Worm (Caenorhabditis elegans) whole organism, midembryonic: ENCODE measurements around the gene srj-21.

Source experiments
- T22C8.4 ChIP-seq: fragments of 200-800 bp; sonication (Bioruptor generic); IDR thresholded peaks from 2 replicates; pipeline ENCODE4 v1.3.6; 2022; ENCODE audit warnings: missing genetic modification characterization, missing compliant biosample characterization
- cog-1 ChIP-seq: sonication (generic microtip); optimal IDR thresholded peaks from 2 replicates; lab custom pipeline; 2016; ENCODE audit warnings: missing genetic modification characterization, missing compliant biosample characterization
- flt-1 ChIP-seq: fragments of 200-800 bp; sonication (Bioruptor generic); IDR thresholded peaks from 2 replicates; pipeline ENCODE4 v1.3.6; 2022; ENCODE audit warnings: missing genetic modification characterization, missing compliant biosample characterization
- klf-2 ChIP-seq: fragments of 200-800 bp; sonication (Bioruptor generic); conservative IDR thresholded peaks from 2 replicates; pipeline ENCODE4 v1.3.6; 2022; ENCODE audit warnings: missing genetic modification reagents, missing genetic modification characterization, missing compliant biosample characterization
- med-1 ChIP-seq: sonication (generic microtip); optimal IDR thresholded peaks from 2 replicates; lab custom pipeline; 2017; ENCODE audit warnings: missing genetic modification characterization, mild to moderate bottlenecking, missing compliant biosample characterization, antibody characterized with exemption, missing genetic modification reagents; ENCODE audit not compliant: insufficient read depth
- ref-1 ChIP-seq: fragments of 200-800 bp; sonication (Bioruptor generic); conservative IDR thresholded peaks from 2 replicates; pipeline ENCODE4 v1.3.6; 2022; ENCODE audit warnings: missing genetic modification reagents, missing genetic modification characterization, missing compliant biosample characterization
- tab-1 ChIP-seq: fragments of 200-800 bp; sonication (Bioruptor generic); IDR thresholded peaks from 2 replicates; pipeline ENCODE4 v1.3.6; 2022; ENCODE audit warnings: missing genetic modification characterization, missing compliant biosample characterization
- ztf-23 ChIP-seq: fragments of 200-800 bp; sonication (Bioruptor generic); IDR thresholded peaks from 2 replicates; pipeline ENCODE4 v1.3.6; 2022; ENCODE audit warnings: missing genetic modification reagents, missing genetic modification characterization, missing compliant biosample characterization
- ztf-29 ChIP-seq: fragments of 200-800 bp; sonication (Bioruptor generic); IDR thresholded peaks from 2 replicates; pipeline ENCODE4 v1.3.6; 2022; ENCODE audit warnings: missing genetic modification reagents, missing genetic modification characterization, missing compliant biosample characterization

Gene srj-21

DNA sequence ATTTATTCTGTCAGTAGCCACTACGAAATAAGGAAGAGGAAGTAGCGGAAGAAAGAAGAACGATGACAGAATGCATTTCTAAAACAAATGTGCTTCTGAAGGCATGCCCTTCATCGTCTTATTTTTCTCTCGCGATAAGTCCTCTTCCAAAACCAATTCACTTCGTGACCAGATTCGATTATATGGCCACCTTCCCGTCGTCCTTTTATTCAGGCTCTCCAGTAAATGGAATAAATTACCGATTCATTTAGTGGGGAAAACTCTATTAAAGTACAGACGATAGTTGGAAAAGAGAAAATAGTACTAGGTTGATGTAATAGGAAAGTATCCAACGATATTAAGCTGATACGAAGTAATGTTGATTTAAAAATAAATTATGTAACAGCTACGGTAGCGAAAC is 23.8 kb upstream of the srj-21 start:
- TF ChIP-seq med-1 (GFP tag; lab: Kevin White, UChicago) (no peak), tab-1 (GFP tag; lab: Robert Waterston, UW) (no peak), klf-2 (GFP tag; lab: Robert Waterston, UW) (no peak), ref-1 (GFP tag; lab: Robert Waterston, UW) (no peak), T22C8.4 (GFP tag; lab: Robert Waterston, UW) (no peak), flt-1 (GFP tag; lab: Robert Waterston, UW) (no peak), cog-1 (tag; lab: Kevin White, UChicago) (no peak), ztf-23 (GFP tag; lab: Robert Waterston, UW) (no peak), ztf-29 (GFP tag; lab: Robert Waterston, UW) (no peak)

DNA sequence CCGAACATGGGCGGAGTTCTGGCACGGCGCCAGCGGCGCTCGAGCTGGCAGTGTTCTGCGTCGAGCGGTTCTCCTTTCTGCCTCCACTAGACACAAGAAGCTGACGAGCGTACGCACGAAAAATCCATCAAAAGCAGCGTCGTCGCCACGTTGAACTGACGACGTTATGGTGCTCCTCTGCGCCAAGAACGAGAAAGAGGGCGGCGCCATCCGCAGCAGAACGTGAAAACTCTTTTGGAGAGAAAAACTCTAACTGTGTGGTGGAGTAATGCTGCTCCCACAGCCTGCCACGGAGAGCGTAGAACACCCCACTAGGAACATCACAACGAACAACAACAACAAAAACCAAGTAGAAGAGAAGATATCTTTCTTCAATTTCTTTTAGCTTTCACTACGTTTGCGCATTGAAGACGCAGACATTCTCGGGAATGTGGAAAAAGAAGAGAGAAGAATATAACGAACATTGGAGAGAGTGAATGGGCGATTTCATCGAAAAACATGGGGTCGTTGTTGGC is 23.2 kb upstream of the srj-21 start:
- TF ChIP-seq tab-1 (GFP tag; lab: Robert Waterston, UW) (no peak), ztf-23 (GFP tag; lab: Robert Waterston, UW) (no peak), cog-1 (tag; lab: Kevin White, UChicago) (no peak), T22C8.4 (GFP tag; lab: Robert Waterston, UW) (no peak), flt-1 (GFP tag; lab: Robert Waterston, UW) (no peak), ztf-29 (GFP tag; lab: Robert Waterston, UW) (no peak), med-1 (GFP tag; lab: Kevin White, UChicago) (no peak)

- no peak for TF ChIP-seq cog-1 (tag; lab: Kevin White, UChicago)
- no peak for TF ChIP-seq ztf-29 (GFP tag; lab: Robert Waterston, UW)
- no peak for TF ChIP-seq tab-1 (GFP tag; lab: Robert Waterston, UW)
- no peak for TF ChIP-seq med-1 (GFP tag; lab: Kevin White, UChicago)
- TF ChIP-seq ref-1 (GFP tag; lab: Robert Waterston, UW): no peak
These were observed 22.5 kb upstream of the srj-21 start for ce11 chrV:10722595-10722994.

ce11 chrV:10723181-10723580 is 22.0 kb upstream of the srj-21 start:
- TF ChIP-seq tab-1 (GFP tag; lab: Robert Waterston, UW): no peak
- TF ChIP-seq med-1 (GFP tag; lab: Kevin White, UChicago): no peak
- no peak for TF ChIP-seq ref-1 (GFP tag; lab: Robert Waterston, UW)
- TF ChIP-seq T22C8.4 (GFP tag; lab: Robert Waterston, UW): no peak
- no peak for TF ChIP-seq klf-2 (GFP tag; lab: Robert Waterston, UW)
- TF ChIP-seq cog-1 (tag; lab: Kevin White, UChicago): no peak
- TF ChIP-seq ztf-23 (GFP tag; lab: Robert Waterston, UW): no peak
- no peak for TF ChIP-seq flt-1 (GFP tag; lab: Robert Waterston, UW)
- TF ChIP-seq ztf-29 (GFP tag; lab: Robert Waterston, UW): no peak

- TF ChIP-seq klf-2 (GFP tag; lab: Robert Waterston, UW) (no peak), ztf-23 (GFP tag; lab: Robert Waterston, UW) (no peak), T22C8.4 (GFP tag; lab: Robert Waterston, UW) (no peak), tab-1 (GFP tag; lab: Robert Waterston, UW) (no peak), med-1 (GFP tag; lab: Kevin White, UChicago) (no peak), cog-1 (tag; lab: Kevin White, UChicago) (no peak), ref-1 (GFP tag; lab: Robert Waterston, UW) (no peak), flt-1 (GFP tag; lab: Robert Waterston, UW) (no peak), ztf-29 (GFP tag; lab: Robert Waterston, UW) (no peak)
These were observed 21.6 kb upstream of the srj-21 start for ce11 chrV:10723583-10723982.

DNA sequence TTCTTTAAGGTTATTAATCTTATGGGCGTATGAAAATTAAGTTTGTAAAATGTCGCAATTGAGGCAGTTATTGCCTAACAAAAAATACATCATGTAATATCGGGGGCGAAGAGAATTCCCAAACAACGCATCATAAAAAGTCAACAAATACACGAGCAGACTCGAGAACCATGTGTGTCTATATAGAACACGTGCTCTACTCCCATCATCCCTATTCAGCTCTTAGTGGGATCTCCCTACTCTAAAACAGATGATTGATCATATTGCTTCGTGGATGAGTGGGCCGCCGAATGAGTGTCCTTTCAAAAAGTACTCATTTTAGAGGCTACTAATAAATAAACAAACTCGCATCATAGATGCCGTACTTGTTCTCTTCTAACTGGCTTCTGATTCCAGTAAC is 20.7 kb upstream of the srj-21 start:
- TF ChIP-seq ref-1 (GFP tag; lab: Robert Waterston, UW): no peak
- TF ChIP-seq med-1 (GFP tag; lab: Kevin White, UChicago): no peak
- no peak for TF ChIP-seq ztf-29 (GFP tag; lab: Robert Waterston, UW)
- TF ChIP-seq T22C8.4 (GFP tag; lab: Robert Waterston, UW): no peak
- TF ChIP-seq flt-1 (GFP tag; lab: Robert Waterston, UW): no peak
- TF ChIP-seq klf-2 (GFP tag; lab: Robert Waterston, UW): no peak
- no peak for TF ChIP-seq cog-1 (tag; lab: Kevin White, UChicago)
- TF ChIP-seq tab-1 (GFP tag; lab: Robert Waterston, UW): no peak
- TF ChIP-seq ztf-23 (GFP tag; lab: Robert Waterston, UW): no peak

ce11 chrV:10725424-10725951 is 19.6 kb upstream of the srj-21 start:
- no peak for TF ChIP-seq ztf-29 (GFP tag; lab: Robert Waterston, UW)
- no peak for TF ChIP-seq flt-1 (GFP tag; lab: Robert Waterston, UW)
- no peak for TF ChIP-seq cog-1 (tag; lab: Kevin White, UChicago)
- TF ChIP-seq tab-1 (GFP tag; lab: Robert Waterston, UW): no peak
- TF ChIP-seq ztf-23 (GFP tag; lab: Robert Waterston, UW): no peak
- TF ChIP-seq ref-1 (GFP tag; lab: Robert Waterston, UW): no peak
- no peak for TF ChIP-seq T22C8.4 (GFP tag; lab: Robert Waterston, UW)
- TF ChIP-seq med-1 (GFP tag; lab: Kevin White, UChicago): no peak
- TF ChIP-seq klf-2 (GFP tag; lab: Robert Waterston, UW): no peak

DNA sequence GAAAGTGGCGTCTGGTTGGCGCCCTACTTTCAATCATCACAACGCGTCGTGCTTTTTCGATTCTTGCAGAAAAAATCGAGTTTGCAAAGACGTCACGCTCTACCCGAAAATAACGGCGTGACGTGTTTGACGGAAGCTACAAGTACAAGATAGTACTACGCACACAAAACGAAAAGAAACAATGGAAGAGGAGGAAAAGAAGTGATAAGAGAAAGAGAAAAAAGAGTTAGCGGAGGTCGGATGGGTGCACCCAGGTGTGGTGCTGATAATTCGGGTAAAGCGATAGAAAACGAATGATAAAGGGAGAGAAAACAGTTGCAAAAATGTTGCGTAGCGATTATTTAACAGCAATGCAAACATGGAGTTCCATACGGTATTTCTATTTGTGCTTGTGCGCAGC is 18.4 kb upstream of the srj-21 start:
- TF ChIP-seq cog-1 (tag; lab: Kevin White, UChicago) (no peak), ztf-29 (GFP tag; lab: Robert Waterston, UW) (no peak), med-1 (GFP tag; lab: Kevin White, UChicago) (no peak), T22C8.4 (GFP tag; lab: Robert Waterston, UW) (no peak), ztf-23 (GFP tag; lab: Robert Waterston, UW) (no peak), tab-1 (GFP tag; lab: Robert Waterston, UW) (no peak), flt-1 (GFP tag; lab: Robert Waterston, UW) (no peak)

ce11 chrV:10727651-10728050 is 17.5 kb upstream of the srj-21 start:
- TF ChIP-seq med-1 (GFP tag; lab: Kevin White, UChicago) (no peak), tab-1 (GFP tag; lab: Robert Waterston, UW) (no peak), cog-1 (tag; lab: Kevin White, UChicago) (no peak), ref-1 (GFP tag; lab: Robert Waterston, UW) (no peak), klf-2 (GFP tag; lab: Robert Waterston, UW) (no peak), T22C8.4 (GFP tag; lab: Robert Waterston, UW) (no peak), flt-1 (GFP tag; lab: Robert Waterston, UW) (no peak), ztf-29 (GFP tag; lab: Robert Waterston, UW) (no peak), ztf-23 (GFP tag; lab: Robert Waterston, UW) (no peak)
